Worm (Caenorhabditis elegans): Measurements from ENCODE around the gene F09E5.11.

F09E5.11 gene

DNA sequence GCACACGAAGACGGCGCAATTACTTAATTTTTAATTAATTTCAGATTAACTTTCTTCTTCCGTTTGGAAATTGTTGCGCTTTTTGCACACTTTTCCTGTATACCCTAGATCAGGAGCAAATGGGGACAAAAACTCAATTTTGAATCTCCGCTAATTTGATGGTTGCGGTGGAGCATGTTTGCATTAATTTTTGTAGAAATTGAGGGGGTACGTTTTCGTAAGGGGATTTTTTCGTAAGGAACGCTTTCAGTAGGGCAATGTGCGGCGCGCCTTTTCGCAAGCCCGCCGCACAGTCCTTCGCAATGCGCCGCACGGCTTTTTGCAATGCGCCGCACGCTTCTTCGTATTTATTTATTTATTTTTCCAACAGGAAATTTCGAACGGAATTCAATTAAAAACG lies 11.6 kb downstream of the F09E5.11 start (continued):
- TF ChIP-seq lin-35 (GFP tag; optimal IDR thresholded peaks at IDR 0.05) = peak; percentile 89 to 98
- peak; percentile 55 for TF ChIP-seq lin-15B (tag; optimal IDR thresholded peaks at IDR 0.05)

ce11 chrII:5344775-5345174 lies 13.2 kb downstream of the F09E5.11 start, which contains the start of gene F09E5.14:
Gene F09E5.14 (minus strand): TSS chrII:5344875.
- TF ChIP-seq sox-4 (tag; optimal IDR thresholded peaks at IDR 0.05) (no peak), lir-3 (tag; optimal IDR thresholded peaks at IDR 0.05; ENCODE audit: poor library complexity) (no peak), xbp-1 (tag; optimal IDR thresholded peaks at IDR 0.05) (no peak), lsy-2 (tag; optimal IDR thresholded peaks at IDR 0.05) (no peak), nhr-47 (tag; optimal IDR thresholded peaks at IDR 0.05) (no peak), grh-1 (GFP tag; IDR thresholded peaks at IDR 0.05) (no peak), mab-9 (GFP tag; IDR thresholded peaks at IDR 0.05) (no peak), lin-15B (tag; optimal IDR thresholded peaks at IDR 0.05) (no peak), mef-2 (tag; optimal IDR thresholded peaks at IDR 0.05) (no peak)

DNA sequence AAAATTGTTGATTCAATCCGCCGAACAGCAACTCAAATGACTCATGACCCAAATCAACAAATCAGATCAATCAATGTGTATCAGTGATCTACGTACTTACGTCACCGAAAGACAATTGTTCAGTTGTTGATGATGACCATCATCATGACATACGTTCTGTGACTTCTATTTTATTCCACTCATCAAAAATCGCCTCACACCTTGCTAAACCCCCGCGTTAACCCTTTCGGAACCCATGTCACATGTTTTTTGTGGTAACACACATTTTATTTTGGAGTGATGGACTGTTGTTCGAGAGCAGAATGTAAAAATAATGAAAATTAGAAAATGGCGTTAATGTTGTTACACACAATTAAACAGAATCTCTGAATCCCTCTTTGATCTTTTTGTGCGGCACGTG lies 15.6 kb downstream of the F09E5.11 start:
- TF ChIP-seq ceh-82 (tag; optimal IDR thresholded peaks at IDR 0.05) (no peak), rnt-1 (tag; optimal IDR thresholded peaks at IDR 0.05) (peak; percentile 5), nhr-20 (tag; optimal IDR thresholded peaks at IDR 0.05) (no peak), lin-14 (GFP tag; optimal IDR thresholded peaks at IDR 0.05) (peak; percentile 4), nhr-71 (tag; optimal IDR thresholded peaks at IDR 0.05) (peak; percentile 5), lin-35 (GFP tag; optimal IDR thresholded peaks at IDR 0.05) (peak in 1 of 2 experiments; percentile 13), nhr-77 (tag; optimal IDR thresholded peaks at IDR 0.05) (no peak)

ce11 chrII:5341573-5341972 lies 16.4 kb downstream of the F09E5.11 start:
- TF ChIP-seq fkh-8 (tag; optimal IDR thresholded peaks at IDR 0.05) = peak; percentile 43
- TF ChIP-seq C04F5.9 (tag; optimal IDR thresholded peaks at IDR 0.05) = no peak
- no peak for TF ChIP-seq unc-130 (tag; optimal IDR thresholded peaks at IDR 0.05)
- TF ChIP-seq lin-13 (GFP tag; optimal IDR thresholded peaks at IDR 0.05) = no peak
- TF ChIP-seq fkh-4 (tag; optimal IDR thresholded peaks at IDR 0.05; ENCODE audit: borderline replicate concordance) = no peak
- peak; percentile 95 for TF ChIP-seq dsc-1 (tag; optimal IDR thresholded peaks at IDR 0.05)
- TF ChIP-seq tbx-2 (tag; optimal IDR thresholded peaks at IDR 0.05) = no peak
- no peak for TF ChIP-seq egl-13 (tag; optimal IDR thresholded peaks at IDR 0.05)
- no peak for TF ChIP-seq blmp-1 (tag; optimal IDR thresholded peaks at IDR 0.05)
- TF ChIP-seq lir-3 (tag; optimal IDR thresholded peaks at IDR 0.05; ENCODE audit: poor library complexity) = no peak
- TF ChIP-seq egl-27 (tag; optimal IDR thresholded peaks at IDR 0.05) = no peak
- TF ChIP-seq swsn-7 (tag; optimal IDR thresholded peaks at IDR 0.05) = no peak
- no peak for TF ChIP-seq pqm-1 (tag; optimal IDR thresholded peaks at IDR 0.05)
- peak; percentile 40 for TF ChIP-seq nhr-47 (tag; optimal IDR thresholded peaks at IDR 0.05)
- no peak for TF ChIP-seq Y116A8C.19 (tag; optimal IDR thresholded peaks at IDR 0.05; ENCODE audit: borderline replicate concordance)
- TF ChIP-seq nhr-71 (tag; optimal IDR thresholded peaks at IDR 0.05) = peak; percentile 32
- TF ChIP-seq mdl-1 (tag; optimal IDR thresholded peaks at IDR 0.05) = no peak
- no peak for TF ChIP-seq xbp-1 (tag; optimal IDR thresholded peaks at IDR 0.05)
- TF ChIP-seq rnt-1 (tag; optimal IDR thresholded peaks at IDR 0.05) = no peak
- no peak for TF ChIP-seq snu-23 (GFP tag; optimal IDR thresholded peaks at IDR 0.05)
- TF ChIP-seq sox-4 (tag; optimal IDR thresholded peaks at IDR 0.05) = no peak
- no peak for TF ChIP-seq mep-1 (tag; optimal IDR thresholded peaks at IDR 0.05)
- TF ChIP-seq efl-1 (optimal IDR thresholded peaks at IDR 0.05) = no peak
- peak in 1 of 2 experiments; percentile 67 for TF ChIP-seq efl-1 (GFP tag; optimal IDR thresholded peaks at IDR 0.05 in 1 of 2)
- TF ChIP-seq nhr-76 (tag; optimal IDR thresholded peaks at IDR 0.05) = no peak
- TF ChIP-seq hpl-2 (GFP tag; optimal IDR thresholded peaks at IDR 0.05) = no peak
- no peak for TF ChIP-seq fos-1 (tag; optimal IDR thresholded peaks at IDR 0.05)
- TF ChIP-seq ztf-4 (tag; optimal IDR thresholded peaks at IDR 0.05) = no peak
- no peak for TF ChIP-seq sptf-1 (tag; optimal IDR thresholded peaks at IDR 0.05)
- no peak for TF ChIP-seq ztf-11 (tag; optimal IDR thresholded peaks at IDR 0.05)
- no peak for TF ChIP-seq tlp-1 (tag; optimal IDR thresholded peaks at IDR 0.05)
- TF ChIP-seq pag-3 (tag; optimal IDR thresholded peaks at IDR 0.05; ENCODE audit: borderline replicate concordance, insufficient read depth) = no peak
- no peak for TF ChIP-seq zag-1 (tag; optimal IDR thresholded peaks at IDR 0.05)
- no peak for TF ChIP-seq lin-14 (GFP tag; optimal IDR thresholded peaks at IDR 0.05)
